Worm (Caenorhabditis elegans) whole organism, L2 larva: ENCODE measurements around the gene Y37H2A.1.

Source experiments
- R02D3.7 ChIP-seq: fragments of 150-350 bp; optimal IDR thresholded peaks from 2 replicates; lab custom pipeline; 2014; ENCODE audit warnings: missing biosample characterization, missing genetic modification characterization
- aly-2 ChIP-seq: fragments of 150-350 bp; optimal IDR thresholded peaks from 2 replicates; lab custom pipeline; 2014; ENCODE audit warnings: missing biosample characterization, missing genetic modification characterization
- ama-1 ChIP-seq: fragments of 150-350 bp; optimal IDR thresholded peaks from 2 replicates; lab custom pipeline; 2018; ENCODE audit warnings: inconsistent platforms
- egl-27 ChIP-seq: sonication (generic microtip); optimal IDR thresholded peaks from 3 replicates; lab custom pipeline; 2017; ENCODE audit warnings: missing biosample characterization, missing genetic modification reagents, missing genetic modification characterization
- lsy-2 ChIP-seq, 2 experiments: fragments of 150-350 bp in 1 of 2; sonication (generic microtip) in 1 of 2; optimal IDR thresholded peaks; 2 replicates each; lab custom pipeline; 2014 to 2017; ENCODE audit warnings: missing biosample characterization in 2 of 2, missing genetic modification characterization in 2 of 2
- mdl-1 ChIP-seq, 2 experiments: fragments of 150-350 bp in 1 of 2; sonication (generic microtip) in 1 of 2; optimal IDR thresholded peaks; 2 replicates each; lab custom pipeline; 2017; ENCODE audit warnings: missing biosample characterization in 2 of 2, missing genetic modification characterization in 2 of 2
- nhr-12 ChIP-seq: fragments of 150-350 bp; optimal IDR thresholded peaks from 2 replicates; lab custom pipeline; 2014; ENCODE audit warnings: missing biosample characterization, missing genetic modification characterization
- nhr-25 ChIP-seq: fragments of 150-350 bp; sonication (generic microtip); optimal IDR thresholded peaks from 3 replicates; lab custom pipeline; 2014; ENCODE audit warnings: missing biosample characterization, missing genetic modification characterization
- snpc-4 ChIP-seq: fragments of 150-350 bp; optimal IDR thresholded peaks from 2 replicates; lab custom pipeline; 2014; ENCODE audit warnings: missing biosample characterization, missing genetic modification characterization
- ztf-4 ChIP-seq: fragments of 150-350 bp; optimal IDR thresholded peaks from 2 replicates; lab custom pipeline; 2014; ENCODE audit warnings: missing biosample characterization, missing genetic modification characterization

ce11 chrV:18134378-18134777 is 26.3 kb downstream of the Y37H2A.1 start, which contains the start of gene Y37H2A.7:
- no peak for TF ChIP-seq mdl-1 (tag; optimal IDR thresholded peaks at IDR 0.05; lab: Kevin White, UChicago)
- TF ChIP-seq ztf-4 (tag; lab: Kevin White, UChicago), result no peak
- no peak for TF ChIP-seq ama-1 (lab: Kevin White, UChicago)
- TF ChIP-seq snpc-4 (tag; lab: Kevin White, UChicago), result no peak
- no peak for TF ChIP-seq R02D3.7 (tag; lab: Kevin White, UChicago)
- no peak for TF ChIP-seq egl-27
- TF ChIP-seq nhr-12 (tag; lab: Kevin White, UChicago), result no peak
- no peak for TF ChIP-seq aly-2 (tag; lab: Kevin White, UChicago)
- TF ChIP-seq lsy-2 (tag; optimal IDR thresholded peaks at IDR 0.05; lab: Kevin White, UChicago), result no peak
- TF ChIP-seq nhr-25, result no peak
